Fruit fly (Drosophila melanogaster) whole organism, embryonic: ENCODE measurements around the gene ACXC.

Source experiments
- CG18262 ChIP-seq: fragments of 200-800 bp; optimal IDR thresholded peaks from 3 replicates; lab custom pipeline; 2019; ENCODE audit warnings: missing biosample characterization, mild to moderate bottlenecking, missing genetic modification characterization, moderate library complexity
- CG2199 ChIP-seq: fragments of 200-800 bp; sonication (Bioruptor generic); IDR thresholded peaks from 3 replicates; pipeline ENCODE4 v1.3.6; 2022; ENCODE audit warnings: missing biosample characterization, missing genetic modification characterization
- CG4707 ChIP-seq: fragments of 200-800 bp; sonication (Bioruptor generic); optimal IDR thresholded peaks from 2 replicates; lab custom pipeline; 2018; ENCODE audit warnings: missing biosample characterization, mild to moderate bottlenecking, missing genetic modification characterization, moderate library complexity
- CG5180 ChIP-seq: fragments of 200-800 bp; sonication (Bioruptor generic); optimal IDR thresholded peaks from 3 replicates; lab custom pipeline; 2017; ENCODE audit warnings: missing biosample characterization, missing genetic modification characterization, mild to moderate bottlenecking, moderate library complexity, missing genetic modification reagents
- chn ChIP-seq: fragments of 200-800 bp; sonication (Bioruptor generic); optimal IDR thresholded peaks from 2 replicates; lab custom pipeline; 2016; ENCODE audit warnings: missing biosample characterization, missing genetic modification characterization

DNA sequence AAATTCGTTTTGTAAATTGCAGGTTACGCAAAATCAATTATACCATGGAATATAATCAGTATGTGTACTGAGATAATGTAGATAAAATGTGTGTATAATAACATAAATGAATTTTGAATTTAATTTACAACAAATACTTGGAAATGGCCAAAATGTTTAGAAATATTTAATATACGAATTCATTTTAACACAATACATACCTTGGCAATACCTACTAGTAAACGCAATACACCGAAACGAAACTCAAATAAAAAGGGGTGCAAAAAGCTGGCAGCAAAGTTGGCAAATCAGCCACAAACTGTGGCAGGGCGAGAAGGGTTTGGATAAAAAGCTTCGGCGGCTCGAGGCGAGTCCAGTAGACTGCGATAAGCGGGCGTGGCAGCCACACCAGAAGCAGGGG is 54.0 kb downstream of the ACXC start, which contains the start of gene CG16800:
- TF ChIP-seq CG18262: no peak
- TF ChIP-seq chn (GFP tag; lab: Kevin White, UChicago): no peak
- no peak for TF ChIP-seq CG5180
- no peak for TF ChIP-seq CG4707 (GFP tag; lab: Kevin White, UChicago)
- TF ChIP-seq CG2199 (GFP tag; lab: Robert Waterston, UW): no peak
